Worm (Caenorhabditis elegans) whole organism, L2 larva: ENCODE measurements around the gene sru-24.

Experiments
- C34F6.9 ChIP-seq: fragments of 150-350 bp; optimal IDR thresholded peaks from 2 replicates; lab custom pipeline; 2014; ENCODE audit warnings: missing biosample characterization, missing genetic modification characterization
- F13H6.1 ChIP-seq: sonication (generic microtip); optimal IDR thresholded peaks from 2 replicates; lab custom pipeline; 2016; ENCODE audit warnings: missing genetic modification characterization, missing compliant biosample characterization
- R02D3.7 ChIP-seq: fragments of 150-350 bp; optimal IDR thresholded peaks from 2 replicates; lab custom pipeline; 2014; ENCODE audit warnings: missing biosample characterization, missing genetic modification characterization
- ZK546.5 ChIP-seq: sonication (generic microtip); optimal IDR thresholded peaks from 2 replicates; lab custom pipeline; 2017; ENCODE audit warnings: missing biosample characterization, missing genetic modification characterization
- alr-1 ChIP-seq: fragments of 150-350 bp; optimal IDR thresholded peaks from 2 replicates; lab custom pipeline; 2014; ENCODE audit warnings: missing biosample characterization, missing genetic modification characterization
- aly-2 ChIP-seq: fragments of 150-350 bp; optimal IDR thresholded peaks from 2 replicates; lab custom pipeline; 2014; ENCODE audit warnings: missing biosample characterization, missing genetic modification characterization
- blmp-1 ChIP-seq: sonication (generic microtip); optimal IDR thresholded peaks from 2 replicates; lab custom pipeline; 2017; ENCODE audit warnings: missing genetic modification characterization, mild to moderate bottlenecking, missing compliant biosample characterization, antibody characterized with exemption, moderate library complexity; ENCODE audit not compliant: insufficient read depth
- ceh-82 ChIP-seq: fragments of 150-350 bp; optimal IDR thresholded peaks from 2 replicates; lab custom pipeline; 2014; ENCODE audit warnings: missing biosample characterization, missing genetic modification characterization
- crh-2 ChIP-seq: sonication (generic microtip); optimal IDR thresholded peaks from 2 replicates; lab custom pipeline; 2017; ENCODE audit warnings: missing biosample characterization, missing genetic modification characterization
- egl-27 ChIP-seq: sonication (generic microtip); optimal IDR thresholded peaks from 3 replicates; lab custom pipeline; 2017; ENCODE audit warnings: missing biosample characterization, missing genetic modification reagents, missing genetic modification characterization
- elt-1 ChIP-seq: fragments of 150-350 bp; optimal IDR thresholded peaks from 2 replicates; lab custom pipeline; 2014; ENCODE audit warnings: missing biosample characterization, missing genetic modification characterization
- fos-1 ChIP-seq: fragments of 150-350 bp; optimal IDR thresholded peaks from 2 replicates; lab custom pipeline; 2014; ENCODE audit warnings: missing biosample characterization, missing genetic modification characterization
- lin-11 ChIP-seq: fragments of 150-350 bp; sonication (generic microtip); optimal IDR thresholded peaks from 2 replicates; lab custom pipeline; 2014; ENCODE audit warnings: missing biosample characterization, missing genetic modification characterization, inconsistent platforms, mixed read lengths
- lsy-2 ChIP-seq, 2 experiments: fragments of 150-350 bp in 1 of 2; sonication (generic microtip) in 1 of 2; optimal IDR thresholded peaks; 2 replicates each; lab custom pipeline; 2014 to 2017; ENCODE audit warnings: missing biosample characterization in 2 of 2, missing genetic modification characterization in 2 of 2
- mab-5 ChIP-seq: fragments of 150-350 bp; optimal IDR thresholded peaks from 2 replicates; lab custom pipeline; 2014; ENCODE audit warnings: missing biosample characterization, missing genetic modification characterization
- mbf-1 ChIP-seq: sonication (generic microtip); optimal IDR thresholded peaks from 2 replicates; lab custom pipeline; 2017; ENCODE audit warnings: missing biosample characterization, missing genetic modification characterization
- mdl-1 ChIP-seq, 2 experiments: fragments of 150-350 bp in 1 of 2; sonication (generic microtip) in 1 of 2; optimal IDR thresholded peaks; 2 replicates each; lab custom pipeline; 2017; ENCODE audit warnings: missing biosample characterization in 2 of 2, missing genetic modification characterization in 2 of 2
- nhr-10 ChIP-seq: sonication (generic microtip); optimal IDR thresholded peaks from 2 replicates; lab custom pipeline; 2017; ENCODE audit warnings: missing biosample characterization, missing genetic modification characterization
- nhr-12 ChIP-seq: fragments of 150-350 bp; optimal IDR thresholded peaks from 2 replicates; lab custom pipeline; 2014; ENCODE audit warnings: missing biosample characterization, missing genetic modification characterization
- nhr-129 ChIP-seq: fragments of 150-350 bp; optimal IDR thresholded peaks from 2 replicates; lab custom pipeline; 2014; ENCODE audit warnings: missing biosample characterization, missing genetic modification characterization
- nhr-21 ChIP-seq: fragments of 150-350 bp; optimal IDR thresholded peaks from 2 replicates; lab custom pipeline; 2014; ENCODE audit warnings: missing biosample characterization, missing genetic modification characterization
- nhr-23 ChIP-seq: fragments of 150-350 bp; optimal IDR thresholded peaks from 2 replicates; lab custom pipeline; 2014; ENCODE audit warnings: missing biosample characterization, missing genetic modification reagents, missing genetic modification characterization
- nhr-237 ChIP-seq: fragments of 150-350 bp; optimal IDR thresholded peaks from 2 replicates; lab custom pipeline; 2014; ENCODE audit warnings: missing biosample characterization, missing genetic modification characterization
- nhr-25 ChIP-seq: fragments of 150-350 bp; sonication (generic microtip); optimal IDR thresholded peaks from 3 replicates; lab custom pipeline; 2014; ENCODE audit warnings: missing biosample characterization, missing genetic modification characterization
- nhr-77 ChIP-seq: fragments of 150-350 bp; optimal IDR thresholded peaks from 2 replicates; lab custom pipeline; 2014; ENCODE audit warnings: missing biosample characterization, missing genetic modification characterization
- sem-4 ChIP-seq: fragments of 150-350 bp; optimal IDR thresholded peaks from 2 replicates; lab custom pipeline; 2014; ENCODE audit warnings: missing biosample characterization, missing genetic modification reagents, missing genetic modification characterization
- sma-9 ChIP-seq, 2 experiments: fragments of 150-350 bp in 1 of 2; sonication (generic microtip) in 1 of 2; optimal IDR thresholded peaks; 2 replicates each; lab custom pipeline; 2014 to 2016; ENCODE audit warnings: missing genetic modification characterization in 2 of 2, mild to moderate bottlenecking in 1 of 2, missing biosample characterization in 1 of 2, missing compliant biosample characterization in 1 of 2, missing genetic modification reagents in 1 of 2, moderate library complexity in 1 of 2
- snpc-4 ChIP-seq: fragments of 150-350 bp; optimal IDR thresholded peaks from 2 replicates; lab custom pipeline; 2014; ENCODE audit warnings: missing biosample characterization, missing genetic modification characterization
- unc-55 ChIP-seq: fragments of 150-350 bp; sonication (generic microtip); optimal IDR thresholded peaks from 3 replicates; lab custom pipeline; 2014; ENCODE audit warnings: missing biosample characterization, missing genetic modification reagents, missing genetic modification characterization
- zag-1 ChIP-seq: fragments of 150-350 bp; optimal IDR thresholded peaks from 2 replicates; lab custom pipeline; 2014; ENCODE audit warnings: missing biosample characterization, missing genetic modification characterization
- ztf-1 ChIP-seq: fragments of 200-800 bp; sonication (Bioruptor generic); conservative IDR thresholded peaks from 2 replicates; pipeline ENCODE4 v1.3.6; 2022; ENCODE audit warnings: missing genetic modification characterization, missing compliant biosample characterization
- ztf-4 ChIP-seq: fragments of 150-350 bp; optimal IDR thresholded peaks from 2 replicates; lab custom pipeline; 2014; ENCODE audit warnings: missing biosample characterization, missing genetic modification characterization

The sru-24 gene

ce11 chrV:664337-664847 lies 6.8 kb downstream of the sru-24 start, which contains the start of the genes F31F4.11 and srh-266:
Gene F31F4.11 (minus strand): TSS chrV:664437.
Gene srh-266 (plus strand): TSS chrV:664797.
- TF ChIP-seq nhr-237 (tag; lab: Kevin White, UChicago) (no peak), mdl-1 (tag; optimal IDR thresholded peaks at IDR 0.05; lab: Kevin White, UChicago) (no peak), unc-55 (GFP tag; lab: Kevin White, UChicago) (no peak), F13H6.1 (tag; lab: Kevin White, UChicago) (no peak)

DNA sequence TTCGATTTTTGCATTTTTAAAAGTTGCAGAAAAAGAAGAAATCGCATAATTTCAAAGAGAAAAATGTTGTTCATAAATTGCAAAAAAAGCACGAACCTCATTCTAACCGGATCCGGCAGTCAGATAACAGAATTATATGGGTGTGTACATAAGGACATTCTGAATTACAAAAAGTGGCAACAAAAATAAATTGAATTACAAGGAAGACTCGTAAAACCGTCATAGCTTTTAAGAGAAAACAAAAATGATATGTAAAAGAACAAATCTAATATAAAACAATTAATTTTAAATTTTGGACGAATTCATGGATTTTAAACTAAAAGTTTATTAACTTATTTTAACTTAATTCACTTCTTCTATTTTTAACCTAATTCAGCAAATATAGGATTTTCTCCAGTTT lies 11.0 kb downstream of the sru-24 start, which contains the start of gene F31F4.17:
F31F4.17 (minus strand) TSS at position 101 of the 400 bp plus-strand sequence.
- no peak for TF ChIP-seq lsy-2 (tag; optimal IDR thresholded peaks at IDR 0.05; lab: Kevin White, UChicago)
- no peak for TF ChIP-seq blmp-1 (tag; lab: Kevin White, UChicago)
- TF ChIP-seq C34F6.9 (tag; lab: Kevin White, UChicago) = no peak
- no peak for TF ChIP-seq elt-1 (tag; lab: Kevin White, UChicago)
- TF ChIP-seq lin-11 (tag; lab: Kevin White, UChicago) = no peak
- no peak for TF ChIP-seq ceh-82 (tag; lab: Kevin White, UChicago)
- no peak for TF ChIP-seq sma-9 (GFP tag; optimal IDR thresholded peaks at IDR 0.05; lab: Kevin White, UChicago)
- TF ChIP-seq sma-9 (tag; optimal IDR thresholded peaks at IDR 0.05; lab: Kevin White, UChicago) = no peak
- no peak for TF ChIP-seq nhr-10
- no peak for TF ChIP-seq ZK546.5 (tag; lab: Kevin White, UChicago)
- TF ChIP-seq fos-1 (tag; lab: Kevin White, UChicago) = no peak
- no peak for TF ChIP-seq ztf-4 (tag; lab: Kevin White, UChicago)
- TF ChIP-seq, all 48 proteins: peak for 0

DNA sequence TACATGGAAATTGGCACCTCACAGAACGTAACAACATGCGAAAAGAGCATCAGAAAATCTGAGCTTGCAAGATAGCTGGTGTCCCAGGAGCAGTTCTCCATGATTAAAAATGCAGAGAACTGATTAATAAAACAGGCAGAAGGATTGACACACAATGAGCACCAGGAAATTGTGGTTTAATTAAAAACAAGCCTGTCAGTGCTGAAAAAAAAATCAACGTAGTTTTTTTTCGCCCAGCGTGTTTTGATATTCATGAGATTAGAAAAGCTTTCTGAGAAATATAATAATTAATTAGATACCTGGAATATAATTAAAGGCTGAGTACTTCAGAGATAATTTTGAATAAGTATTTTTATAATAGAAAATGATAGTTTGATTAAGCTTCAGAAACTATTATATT lies 13.6 kb downstream of the sru-24 start, which contains the start of gene srh-246:
srh-246 (minus strand) TSS at position 101 of the 400 bp plus-strand sequence.
- no peak for TF ChIP-seq ztf-4 (tag; lab: Kevin White, UChicago)
- TF ChIP-seq C34F6.9 (tag; lab: Kevin White, UChicago) = no peak
- TF ChIP-seq sem-4 (tag; lab: Kevin White, UChicago) = no peak
- TF ChIP-seq elt-1 (tag; lab: Kevin White, UChicago) = no peak
- no peak for TF ChIP-seq nhr-77 (tag; lab: Kevin White, UChicago)
- no peak for TF ChIP-seq lin-11 (tag; lab: Kevin White, UChicago)
- TF ChIP-seq nhr-129 (tag; lab: Kevin White, UChicago) = no peak
- no peak for TF ChIP-seq ztf-1 (GFP tag; lab: Robert Waterston, UW)
- TF ChIP-seq crh-2 (tag; lab: Kevin White, UChicago) = no peak
- TF ChIP-seq ceh-82 (tag; lab: Kevin White, UChicago) = no peak
- no peak for TF ChIP-seq snpc-4 (tag; lab: Kevin White, UChicago)
- TF ChIP-seq blmp-1 (tag; lab: Kevin White, UChicago) = no peak
- TF ChIP-seq nhr-25 (tag; lab: Kevin White, UChicago) = no peak
- TF ChIP-seq alr-1 (tag; lab: Kevin White, UChicago) = no peak

DNA sequence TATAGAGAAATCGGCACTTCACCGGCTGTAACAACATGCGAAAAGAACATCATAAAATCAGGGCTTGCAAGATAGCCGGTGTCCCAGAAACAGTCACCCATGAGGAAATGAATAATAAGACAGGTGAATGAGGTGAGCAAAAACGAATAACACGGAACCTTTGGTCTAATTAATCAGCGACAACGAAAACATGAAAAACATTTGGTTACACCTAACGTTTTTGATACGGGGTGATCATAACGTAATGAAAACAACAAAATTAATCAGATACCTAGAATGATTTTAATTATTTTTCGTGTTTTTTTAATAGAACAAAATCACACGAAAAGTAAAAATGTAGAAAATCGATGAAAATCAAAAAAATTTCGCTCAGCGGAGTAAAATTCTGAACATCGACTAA lies 15.4 kb downstream of the sru-24 start, which contains the start of gene srh-245:
srh-245 (minus strand) TSS at position 101 of the 400 bp plus-strand sequence.
- TF ChIP-seq C34F6.9 (tag; lab: Kevin White, UChicago) (no peak), aly-2 (no peak), zag-1 (tag; lab: Kevin White, UChicago) (no peak), mbf-1 (no peak), egl-27 (tag; lab: Kevin White, UChicago) (no peak), unc-55 (GFP tag; lab: Kevin White, UChicago) (no peak)

DNA sequence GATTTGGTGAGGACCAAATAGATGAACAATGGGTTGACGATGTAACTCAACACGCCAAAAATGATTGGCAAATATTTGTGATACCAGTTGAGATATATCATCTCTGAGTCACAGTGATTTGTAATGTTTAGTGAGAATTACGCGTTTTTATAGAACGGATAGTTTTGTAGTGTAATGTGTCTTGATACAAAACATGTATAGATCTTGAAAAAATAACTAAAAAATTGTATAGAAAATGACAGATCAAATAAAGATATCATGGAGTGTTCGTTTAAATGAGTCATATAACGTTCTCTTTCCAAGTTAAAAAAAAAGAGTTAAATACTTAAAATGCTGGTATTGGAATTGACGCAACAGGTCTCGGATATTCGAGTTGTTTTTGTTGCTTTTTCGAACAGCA lies 16.8 kb downstream of the sru-24 start, which contains the start of gene srj-6:
srj-6 (minus strand) TSS at position 101 of the 400 bp plus-strand sequence.
- no peak for TF ChIP-seq ceh-82 (tag; lab: Kevin White, UChicago)
- no peak for TF ChIP-seq nhr-12 (tag; lab: Kevin White, UChicago)
- no peak for TF ChIP-seq R02D3.7 (tag; lab: Kevin White, UChicago)

DNA sequence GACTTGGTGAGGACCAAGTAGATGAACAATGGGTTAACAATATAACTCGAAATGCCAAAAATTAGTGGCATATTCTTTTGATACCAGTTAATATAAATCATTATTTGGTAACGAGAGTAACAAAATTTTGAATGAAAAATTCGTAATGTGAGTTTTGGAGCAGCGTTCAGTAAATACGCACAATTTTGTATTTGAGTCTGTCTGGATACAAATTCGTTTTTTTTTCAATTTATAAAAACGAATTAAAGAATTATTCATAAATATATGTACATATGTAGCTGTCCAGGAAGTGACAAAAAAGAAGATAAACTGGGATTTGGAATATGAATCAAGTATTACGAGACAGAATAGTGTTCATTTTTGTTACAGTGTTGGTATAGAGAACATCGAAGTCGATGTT lies 18.3 kb downstream of the sru-24 start, which contains the start of gene srj-5:
srj-5 (minus strand) TSS at position 101 of the 400 bp plus-strand sequence.
- TF ChIP-seq nhr-21 (no peak), R02D3.7 (tag; lab: Kevin White, UChicago) (no peak), nhr-129 (tag; lab: Kevin White, UChicago) (no peak), nhr-23 (tag; lab: Kevin White, UChicago) (no peak), ztf-1 (GFP tag; lab: Robert Waterston, UW) (no peak), mab-5 (tag; lab: Kevin White, UChicago) (no peak), ZK546.5 (tag; lab: Kevin White, UChicago) (no peak), nhr-237 (tag; lab: Kevin White, UChicago) (no peak)
- TF ChIP-seq, all 48 proteins: peak for 0
